1 fruit fly cellular context compared by ENCODE assay signal in the genomic region with DNA sequence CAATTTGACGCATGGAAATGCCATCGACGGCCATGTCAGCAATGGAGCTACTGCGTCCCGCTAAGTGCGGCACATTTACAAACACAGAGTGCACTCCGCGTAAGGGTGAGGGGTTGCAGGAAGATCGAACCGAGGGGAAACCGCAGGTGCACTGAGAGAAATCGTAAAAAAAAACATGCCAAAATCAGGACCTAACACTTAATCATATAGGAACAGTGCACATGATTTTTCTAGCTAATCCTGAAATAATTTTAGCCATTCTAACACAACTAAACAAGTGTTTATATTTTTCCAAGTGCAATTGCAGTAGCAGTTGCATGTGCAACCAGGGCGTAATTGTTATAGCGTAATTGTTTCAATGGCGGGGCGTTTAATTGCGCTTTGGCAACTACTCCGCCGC.
TF ChIP-seq lines count a peak whose summit lies in the region.

No protein-coding gene starts in this region.

TF ChIP-seq in whole organism, prepupa, 60 proteins besides CTCF, POLR2A, EP300 and RAD21 (continued from another document):
- TF ChIP-seq Gug (GFP tag; IDR thresholded peaks at IDR 0.05; lab: Robert Waterston, UW): peak; percentile 32; the same call in 1 of the 2 replicates
- peak; percentile 69 for TF ChIP-seq CG6163 (GFP tag; IDR thresholded peaks at IDR 0.05; lab: Robert Waterston, UW)
- no peak for TF ChIP-seq net (GFP tag; optimal IDR thresholded peaks at IDR 0.05; lab: Kevin White, UChicago)
- TF ChIP-seq pdm3 (GFP tag; optimal IDR thresholded peaks at IDR 0.05; lab: Kevin White, UChicago): peak; percentile 32
- peak; percentile 68 for TF ChIP-seq Hr4 (GFP tag; optimal IDR thresholded peaks at IDR 0.05; lab: Kevin White, UChicago)
- TF ChIP-seq Eip93F (GFP tag; optimal IDR thresholded peaks at IDR 0.05; lab: Kevin White, UChicago): no peak
- TF ChIP-seq CG10631 (GFP tag; optimal IDR thresholded peaks at IDR 0.05; lab: Kevin White, UChicago): peak; percentile 60
- peak; percentile 38 for TF ChIP-seq Eip75B (GFP tag; optimal IDR thresholded peaks at IDR 0.05; lab: Kevin White, UChicago)
- peak; percentile 24 for TF ChIP-seq spab (GFP tag; optimal IDR thresholded peaks at IDR 0.05; lab: Kevin White, UChicago)
